Worm (Caenorhabditis elegans) whole organism, L1 larva: ENCODE data around the gene cra-1.
A peak's percentile ranks its signal among the peaks of the same experiment; 100 is the strongest.

Experiments used
- C34B4.2 ChIP-seq: sonication (generic microtip); optimal IDR thresholded peaks from 2 replicates; lab custom pipeline; 2017; ENCODE audit warnings: mild to moderate bottlenecking, missing genetic modification characterization, missing compliant biosample characterization
- F16B12.6 ChIP-seq: fragments of 150-350 bp; optimal IDR thresholded peaks from 2 replicates; lab custom pipeline; 2014; ENCODE audit warnings: missing biosample characterization, missing genetic modification characterization
- ama-1 ChIP-seq: fragments of 150-350 bp; optimal IDR thresholded peaks from 2 replicates; lab custom pipeline; 2014
- blmp-1 ChIP-seq: fragments of 150-350 bp; optimal IDR thresholded peaks from 2 replicates; lab custom pipeline; 2014; ENCODE audit warnings: missing biosample characterization, missing genetic modification characterization
- ceh-88 ChIP-seq: fragments of 200-800 bp; sonication (Bioruptor generic); IDR thresholded peaks from 2 replicates; pipeline ENCODE4 v1.3.6; 2022; ENCODE audit warnings: missing genetic modification characterization, missing compliant biosample characterization
- ces-1 ChIP-seq: fragments of 150-350 bp; optimal IDR thresholded peaks from 2 replicates; lab custom pipeline; 2014; ENCODE audit warnings: missing biosample characterization, missing genetic modification reagents, missing genetic modification characterization
- dpl-1 ChIP-seq, 3 experiments: fragments of 150-350 bp in 2 of 3; sonication (generic microtip) in 1 of 3; optimal IDR thresholded peaks; 2 replicates each; lab custom pipeline; 2014 to 2017; ENCODE audit warnings: missing biosample characterization in 3 of 3, missing genetic modification characterization in 3 of 3, missing genetic modification reagents in 3 of 3
- dsc-1 ChIP-seq: sonication (generic microtip); optimal IDR thresholded peaks from 2 replicates; lab custom pipeline; 2016; ENCODE audit warnings: mild to moderate bottlenecking, missing genetic modification characterization, missing compliant biosample characterization
- efl-1 ChIP-seq, 4 experiments: fragments of 150-350 bp; optimal IDR thresholded peaks in 3 of 4; peaks in 1 of 4; 1 replicate in 1 of 4; 2 replicates in 3 of 4; lab custom pipeline; 2014; ENCODE audit warnings: missing biosample characterization in 2 of 4, missing genetic modification characterization in 2 of 4, missing genetic modification reagents in 2 of 4
- efl-3 ChIP-seq: fragments of 200-800 bp; sonication (Bioruptor generic); optimal IDR thresholded peaks from 2 replicates; lab custom pipeline; 2018; ENCODE audit warnings: mild to moderate bottlenecking, missing genetic modification characterization, missing compliant biosample characterization
- egl-13 ChIP-seq: sonication (generic microtip); optimal IDR thresholded peaks from 2 replicates; lab custom pipeline; 2016; ENCODE audit warnings: missing genotype, missing genetic modification reagents, missing genetic modification characterization, missing compliant biosample characterization
- elt-2 ChIP-seq: sonication (generic microtip); optimal IDR thresholded peaks from 2 replicates; lab custom pipeline; 2016; ENCODE audit warnings: missing genetic modification characterization, mild to moderate bottlenecking, inconsistent platforms, missing compliant biosample characterization, missing genetic modification reagents
- elt-3 ChIP-seq, 6 experiments: fragments of 150-350 bp in 1 of 6; sonication (generic microtip); optimal IDR thresholded peaks; 2 replicates each; lab custom pipeline; 2017 to 2018; ENCODE audit warnings: missing biosample characterization in 6 of 6, missing genetic modification characterization in 6 of 6, inconsistent platforms in 1 of 6
- ets-5 ChIP-seq: fragments of 200-800 bp; sonication (Bioruptor generic); IDR thresholded peaks from 2 replicates; pipeline ENCODE4 v1.3.6; 2022; ENCODE audit warnings: missing genetic modification characterization, missing compliant biosample characterization
- fkh-4 ChIP-seq: sonication (generic microtip); optimal IDR thresholded peaks from 2 replicates; lab custom pipeline; 2016; ENCODE audit warnings: missing compliant biosample characterization, missing genetic modification characterization, borderline replicate concordance
- fos-1 ChIP-seq: fragments of 150-350 bp; optimal IDR thresholded peaks from 2 replicates; lab custom pipeline; 2014; ENCODE audit warnings: missing biosample characterization, missing genetic modification characterization
- hlh-17 ChIP-seq: fragments of 200-800 bp; sonication (Bioruptor generic); optimal IDR thresholded peaks from 2 replicates; lab custom pipeline; 2018; ENCODE audit warnings: missing genetic modification characterization, mild to moderate bottlenecking, missing compliant biosample characterization, moderate library complexity, borderline replicate concordance
- hlh-4 ChIP-seq: sonication (generic microtip); optimal IDR thresholded peaks from 2 replicates; lab custom pipeline; 2016; ENCODE audit warnings: mild to moderate bottlenecking, missing genetic modification characterization, missing compliant biosample characterization
- jun-1 ChIP-seq: fragments of 150-350 bp; optimal IDR thresholded peaks from 2 replicates; lab custom pipeline; 2014; ENCODE audit warnings: missing biosample characterization, missing genetic modification reagents, missing genetic modification characterization
- lin-13 ChIP-seq: fragments of 150-350 bp; optimal IDR thresholded peaks from 2 replicates; lab custom pipeline; 2014; ENCODE audit warnings: missing biosample characterization, missing genetic modification reagents, missing genetic modification characterization
- lin-35 ChIP-seq, 2 experiments: fragments of 150-350 bp; optimal IDR thresholded peaks; 2 replicates each; lab custom pipeline; 2014; ENCODE audit warnings: missing biosample characterization in 2 of 2, missing genetic modification characterization in 2 of 2, missing genetic modification reagents in 2 of 2
- lin-39 ChIP-seq: fragments of 150-350 bp; optimal IDR thresholded peaks from 2 replicates; lab custom pipeline; 2014; ENCODE audit warnings: missing biosample characterization, missing genetic modification reagents, missing genetic modification characterization
- lir-3 ChIP-seq: sonication (generic microtip); optimal IDR thresholded peaks from 2 replicates; lab custom pipeline; 2016; ENCODE audit warnings: mild to moderate bottlenecking, missing genetic modification characterization, moderate library complexity, missing compliant biosample characterization; ENCODE audit not compliant: poor library complexity
- lsy-2 ChIP-seq, 2 experiments: fragments of 150-350 bp; optimal IDR thresholded peaks; 2 replicates each; lab custom pipeline; 2014; ENCODE audit warnings: missing biosample characterization in 2 of 2, missing genetic modification characterization in 2 of 2
- mdl-1 ChIP-seq, 2 experiments: fragments of 150-350 bp; optimal IDR thresholded peaks; 2 replicates each; lab custom pipeline; 2014 to 2017; ENCODE audit warnings: missing biosample characterization in 2 of 2, missing genetic modification characterization in 2 of 2, inconsistent platforms in 1 of 2
- mep-1 ChIP-seq: fragments of 150-350 bp; optimal IDR thresholded peaks from 2 replicates; lab custom pipeline; 2014; ENCODE audit warnings: missing biosample characterization, missing genetic modification characterization
- nhr-11 ChIP-seq: fragments of 150-350 bp; optimal IDR thresholded peaks from 2 replicates; lab custom pipeline; 2014; ENCODE audit warnings: missing biosample characterization, missing genetic modification characterization
- nhr-12 ChIP-seq: sonication (generic microtip); optimal IDR thresholded peaks from 2 replicates; lab custom pipeline; 2017; ENCODE audit warnings: missing biosample characterization, missing genetic modification characterization
- nhr-19 ChIP-seq: fragments of 200-800 bp; sonication (Bioruptor generic); conservative IDR thresholded peaks from 2 replicates; pipeline ENCODE4 v1.3.6; 2022; ENCODE audit warnings: missing genetic modification characterization, missing compliant biosample characterization
- nhr-20 ChIP-seq: sonication (generic microtip); optimal IDR thresholded peaks from 2 replicates; lab custom pipeline; 2016; ENCODE audit warnings: mild to moderate bottlenecking, missing genetic modification characterization, missing compliant biosample characterization
- nhr-47 ChIP-seq: sonication (generic microtip); optimal IDR thresholded peaks from 2 replicates; lab custom pipeline; 2016; ENCODE audit warnings: mild to moderate bottlenecking, missing genetic modification characterization, moderate library complexity, missing compliant biosample characterization
- nhr-71 ChIP-seq: sonication (generic microtip); optimal IDR thresholded peaks from 2 replicates; lab custom pipeline; 2016; ENCODE audit warnings: mild to moderate bottlenecking, missing genetic modification characterization, moderate library complexity, missing compliant biosample characterization
- pag-3 ChIP-seq: sonication (generic microtip); optimal IDR thresholded peaks from 2 replicates; lab custom pipeline; 2017; ENCODE audit warnings: missing genetic modification characterization, mild to moderate bottlenecking, missing compliant biosample characterization, antibody characterized with exemption, borderline replicate concordance; ENCODE audit not compliant: insufficient read depth
- pax-3 ChIP-seq: fragments of 200-800 bp; sonication (Bioruptor generic); optimal IDR thresholded peaks from 2 replicates; lab custom pipeline; 2018; ENCODE audit warnings: mild to moderate bottlenecking, missing genetic modification characterization, moderate library complexity, missing compliant biosample characterization
- skn-1 ChIP-seq: fragments of 150-350 bp; optimal IDR thresholded peaks from 2 replicates; lab custom pipeline; 2014; ENCODE audit warnings: missing biosample characterization, missing genetic modification characterization
- snu-23 ChIP-seq: sonication (generic microtip); optimal IDR thresholded peaks from 2 replicates; lab custom pipeline; 2016; ENCODE audit warnings: missing genetic modification characterization, missing compliant biosample characterization
- sup-37 ChIP-seq: fragments of 200-800 bp; sonication (Bioruptor generic); optimal IDR thresholded peaks from 2 replicates; lab custom pipeline; 2018; ENCODE audit warnings: mild to moderate bottlenecking, missing genetic modification characterization, missing compliant biosample characterization
- swsn-7 ChIP-seq: sonication (generic microtip); optimal IDR thresholded peaks from 2 replicates; lab custom pipeline; 2016; ENCODE audit warnings: missing genetic modification characterization, missing compliant biosample characterization
- tlp-1 ChIP-seq: fragments of 150-350 bp; optimal IDR thresholded peaks from 2 replicates; lab custom pipeline; 2014; ENCODE audit warnings: missing biosample characterization, missing genetic modification characterization
- unc-130 ChIP-seq: fragments of 150-350 bp; optimal IDR thresholded peaks from 2 replicates; lab custom pipeline; 2017; ENCODE audit warnings: missing biosample characterization, missing genetic modification characterization, inconsistent platforms
- unc-30 ChIP-seq: sonication (generic microtip); optimal IDR thresholded peaks from 2 replicates; lab custom pipeline; 2017; ENCODE audit warnings: missing biosample characterization, missing genetic modification characterization
- xbp-1 ChIP-seq: sonication (generic microtip); optimal IDR thresholded peaks from 2 replicates; lab custom pipeline; 2016; ENCODE audit warnings: missing genetic modification characterization, missing compliant biosample characterization
- zag-1 ChIP-seq: fragments of 150-350 bp; optimal IDR thresholded peaks from 2 replicates; lab custom pipeline; 2014; ENCODE audit warnings: missing biosample characterization, missing genetic modification characterization
- ztf-11 ChIP-seq, 2 experiments: sonication (generic microtip); optimal IDR thresholded peaks; 2 replicates each; lab custom pipeline; 2016 to 2017; ENCODE audit warnings: missing genetic modification characterization in 2 of 2, missing biosample characterization in 1 of 2, missing compliant biosample characterization in 1 of 2
- ztf-4 ChIP-seq: fragments of 150-350 bp; optimal IDR thresholded peaks from 2 replicates; lab custom pipeline; 2014; ENCODE audit warnings: missing biosample characterization, missing genetic modification characterization

cra-1 gene

ce11 chrIII:6895166-6895565 lies 25.9 kb upstream of the cra-1 start (continued):
- TF ChIP-seq jun-1 (tag; lab: Kevin White, UChicago) = no peak
- peak in 5 of 6 experiments; percentile 83 to 95 (median 91) for TF ChIP-seq elt-3 (tag; optimal IDR thresholded peaks at IDR 0.05; lab: Kevin White, UChicago)
- peak in 2 of 3 experiments; percentile 24 to 63 for TF ChIP-seq dpl-1 (GFP tag; optimal IDR thresholded peaks at IDR 0.05; lab: Kevin White, UChicago)
- TF ChIP-seq ceh-88 (GFP tag; lab: Robert Waterston, UW) = no peak
- TF ChIP-seq lin-35 (GFP tag; optimal IDR thresholded peaks at IDR 0.05; lab: Kevin White, UChicago) = peak; percentile 31 to 67
- peak; percentile 14 for TF ChIP-seq xbp-1 (tag; lab: Kevin White, UChicago)
- no peak for TF ChIP-seq tlp-1 (tag; lab: Kevin White, UChicago)
- no peak for TF ChIP-seq egl-13
- TF ChIP-seq lin-39 (tag; lab: Kevin White, UChicago) = peak; percentile 63
- no peak for TF ChIP-seq pax-3 (tag; lab: Kevin White, UChicago)
- peak; percentile 4 for TF ChIP-seq nhr-11 (tag; lab: Kevin White, UChicago)
- TF ChIP-seq nhr-20 (tag; lab: Kevin White, UChicago) = peak; percentile 87
- TF ChIP-seq dsc-1 (tag; lab: Kevin White, UChicago) = no peak
- peak; percentile 69 for TF ChIP-seq elt-2 (tag; lab: Kevin White, UChicago)
- peak; percentile 60 for TF ChIP-seq efl-1 (optimal IDR thresholded peaks at IDR 0.05; lab: Kevin White, UChicago)
- peak; percentile 36 to 95 for TF ChIP-seq efl-1 (GFP tag; optimal IDR thresholded peaks at IDR 0.05 in 1 of 2; lab: Kevin White, UChicago)
- TF ChIP-seq mdl-1 (tag; optimal IDR thresholded peaks at IDR 0.05; lab: Kevin White, UChicago) = peak in 1 of 2 experiments; percentile 49
- no peak for TF ChIP-seq ztf-11 (tag; optimal IDR thresholded peaks at IDR 0.05; lab: Kevin White, UChicago)
- TF ChIP-seq sup-37 = no peak
- TF ChIP-seq lir-3 = peak; percentile 55
- no peak for TF ChIP-seq C34B4.2 (tag; lab: Kevin White, UChicago)
- TF ChIP-seq ama-1 (lab: Kevin White, UChicago) = no peak
- TF ChIP-seq ets-5 (GFP tag; lab: Robert Waterston, UW) = no peak
- no peak for TF ChIP-seq hlh-4 (tag; lab: Kevin White, UChicago)
- TF ChIP-seq lin-13 (GFP tag; lab: Kevin White, UChicago) = peak; percentile 18
- no peak for TF ChIP-seq unc-30 (tag; lab: Kevin White, UChicago)
- TF ChIP-seq, all 84 proteins: peak for 33

ce11 chrIII:6891560-6891959 lies 22.3 kb upstream of the cra-1 start, which contains the start of gene K04C2.5:
TSS of gene K04C2.5 (minus strand) at chrIII:6891660.
- TF ChIP-seq zag-1 (tag; lab: Kevin White, UChicago) (no peak), efl-3 (GFP tag; lab: Kevin White, UChicago) (no peak), ztf-4 (no peak), hlh-17 (GFP tag; lab: Kevin White, UChicago) (no peak), F16B12.6 (tag; lab: Kevin White, UChicago) (no peak), nhr-20 (tag; lab: Kevin White, UChicago) (no peak), fkh-4 (tag; lab: Kevin White, UChicago) (no peak)

ce11 chrIII:6888999-6889824 lies 20.0 kb upstream of the cra-1 start, which contains the start of the genes brd-1 and K04C2.2:
TSS of gene brd-1 (minus strand) at chrIII:6889504.
TSS of gene K04C2.2 (plus strand) at chrIII:6889774.
- peak in 1 of 2 experiments; percentile 63 for TF ChIP-seq lsy-2 (tag; optimal IDR thresholded peaks at IDR 0.05; lab: Kevin White, UChicago)
- TF ChIP-seq nhr-47 (tag; lab: Kevin White, UChicago) = peak; percentile 8
- TF ChIP-seq ces-1 = no peak
- TF ChIP-seq swsn-7 (tag; lab: Kevin White, UChicago) = peak; percentile 6
- TF ChIP-seq snu-23 (GFP tag; lab: Kevin White, UChicago) = peak; percentile 41
- peak; percentile 11 for TF ChIP-seq nhr-20 (tag; lab: Kevin White, UChicago)
- TF ChIP-seq F16B12.6 (tag; lab: Kevin White, UChicago) = peak; percentile 79
- TF ChIP-seq skn-1 (tag; lab: Kevin White, UChicago) = peak; percentile 27
- TF ChIP-seq mep-1 (tag; lab: Kevin White, UChicago) = peak; percentile 52
- peak; percentile 1 for TF ChIP-seq unc-130 (tag; lab: Kevin White, UChicago)
- TF ChIP-seq fos-1 (tag; lab: Kevin White, UChicago) = no peak
- TF ChIP-seq efl-1 (optimal IDR thresholded peaks at IDR 0.05; lab: Kevin White, UChicago) = peak in 1 of 2 experiments; percentile 74
- peak; percentile 80 to 97 for TF ChIP-seq efl-1 (GFP tag; optimal IDR thresholded peaks at IDR 0.05 in 1 of 2; lab: Kevin White, UChicago)
- no peak for TF ChIP-seq pag-3
- no peak for TF ChIP-seq nhr-19 (GFP tag; lab: Robert Waterston, UW)
- TF ChIP-seq nhr-71 = peak; percentile 24
- TF ChIP-seq nhr-12 (tag; lab: Kevin White, UChicago) = no peak
- TF ChIP-seq blmp-1 (tag; lab: Kevin White, UChicago) = peak; percentile 42
- TF ChIP-seq dpl-1 (GFP tag; optimal IDR thresholded peaks at IDR 0.05; lab: Kevin White, UChicago) = peak; percentile 53 to 83 (median 76)
- peak; percentile 57 to 87 for TF ChIP-seq lin-35 (GFP tag; optimal IDR thresholded peaks at IDR 0.05; lab: Kevin White, UChicago)
